Worm (Caenorhabditis elegans) whole organism, early embryonic: Measurements from ENCODE around the gene T04F8.7.

ENCODE experiments used
- F13C5.2 ChIP-seq: sonication (generic microtip); optimal IDR thresholded peaks from 2 replicates; lab custom pipeline; 2017; ENCODE audit warnings: mild to moderate bottlenecking, missing genetic modification characterization, inconsistent platforms, missing compliant biosample characterization
- ama-1 ChIP-seq: fragments of 150-350 bp; optimal IDR thresholded peaks from 2 replicates; lab custom pipeline; 2014
- sea-1 ChIP-seq: fragments of 200-800 bp; sonication (Bioruptor generic); conservative IDR thresholded peaks from 2 replicates; pipeline ENCODE4 v1.3.6; 2022; ENCODE audit warnings: missing genetic modification characterization, missing compliant biosample characterization

ce11 chrX:11711437-11712080, 30.8 kb upstream of the T04F8.7 start:
- TF ChIP-seq F13C5.2 (tag; lab: Kevin White, UChicago) (no peak), sea-1 (GFP tag; lab: Robert Waterston, UW) (no peak), ama-1 (lab: Kevin White, UChicago) (no peak)
